Worm (Caenorhabditis elegans) whole organism, L3 larva: ENCODE measurements around the gene C18H2.5.

Experiments used
- R02D3.7 ChIP-seq: fragments of 150-350 bp; optimal IDR thresholded peaks from 2 replicates; lab custom pipeline; 2014; ENCODE audit warnings: missing biosample characterization, missing genetic modification characterization
- aly-2 ChIP-seq: fragments of 150-350 bp; optimal IDR thresholded peaks from 2 replicates; lab custom pipeline; 2014; ENCODE audit warnings: missing biosample characterization, missing genetic modification characterization
- ama-1 ChIP-seq: fragments of 150-350 bp; optimal IDR thresholded peaks from 2 replicates; lab custom pipeline; 2018
- ceh-16 ChIP-seq: sonication (generic microtip); optimal IDR thresholded peaks from 2 replicates; lab custom pipeline; 2017; ENCODE audit warnings: missing biosample characterization, missing genetic modification characterization
- ceh-28 ChIP-seq: fragments of 150-350 bp; optimal IDR thresholded peaks from 2 replicates; lab custom pipeline; 2014; ENCODE audit warnings: missing biosample characterization, missing genetic modification reagents, missing genetic modification characterization
- ceh-82 ChIP-seq: fragments of 150-350 bp; optimal IDR thresholded peaks from 2 replicates; lab custom pipeline; 2014; ENCODE audit warnings: missing biosample characterization, missing genetic modification characterization
- ceh-9 ChIP-seq: sonication (generic microtip); optimal IDR thresholded peaks from 2 replicates; lab custom pipeline; 2018; ENCODE audit warnings: missing biosample characterization, missing genetic modification characterization
- daf-12 ChIP-seq: fragments of 150-350 bp; optimal IDR thresholded peaks from 2 replicates; lab custom pipeline; 2014; ENCODE audit warnings: missing biosample characterization, missing genetic modification reagents, missing genetic modification characterization
- egl-5 ChIP-seq: fragments of 150-350 bp; optimal IDR thresholded peaks from 2 replicates; lab custom pipeline; 2017; ENCODE audit warnings: missing biosample characterization, missing genetic modification reagents, missing genetic modification characterization, inconsistent platforms
- elt-1 ChIP-seq: fragments of 150-350 bp; optimal IDR thresholded peaks from 2 replicates; lab custom pipeline; 2014; ENCODE audit warnings: missing biosample characterization, missing genetic modification characterization
- elt-2 ChIP-seq: sonication (generic microtip); optimal IDR thresholded peaks from 2 replicates; lab custom pipeline; 2016; ENCODE audit warnings: missing genetic modification reagents, mild to moderate bottlenecking, missing genetic modification characterization, missing compliant biosample characterization
- elt-3 ChIP-seq, 3 experiments: fragments of 150-350 bp in 1 of 3; sonication (generic microtip) in 2 of 3; optimal IDR thresholded peaks; 2 replicates in 2 of 3; 4 replicates in 1 of 3; lab custom pipeline; 2014 to 2017; ENCODE audit warnings: missing biosample characterization in 3 of 3, missing genetic modification characterization in 3 of 3
- eor-1 ChIP-seq, 2 experiments: fragments of 150-350 bp; optimal IDR thresholded peaks; 2 replicates each; lab custom pipeline; 2014 to 2018; ENCODE audit warnings: missing biosample characterization in 2 of 2, missing genetic modification characterization in 2 of 2
- jun-1 ChIP-seq: fragments of 150-350 bp; optimal IDR thresholded peaks from 2 replicates; lab custom pipeline; 2014; ENCODE audit warnings: missing biosample characterization, missing genetic modification reagents, missing genetic modification characterization
- lin-15B ChIP-seq: fragments of 150-350 bp; optimal IDR thresholded peaks from 2 replicates; lab custom pipeline; 2014; ENCODE audit warnings: missing biosample characterization, missing genetic modification characterization
- lin-39 ChIP-seq: fragments of 150-350 bp; optimal IDR thresholded peaks from 2 replicates; lab custom pipeline; 2018; ENCODE audit warnings: missing biosample characterization, missing genetic modification reagents, missing genetic modification characterization
- mml-1 ChIP-seq: fragments of 150-350 bp; sonication (generic microtip); optimal IDR thresholded peaks from 3 replicates; lab custom pipeline; 2014; ENCODE audit warnings: missing biosample characterization, missing genetic modification characterization
- nfya-1 ChIP-seq: sonication (generic microtip); optimal IDR thresholded peaks from 2 replicates; lab custom pipeline; 2017; ENCODE audit warnings: missing genetic modification characterization, mild to moderate bottlenecking, missing compliant biosample characterization, antibody characterized with exemption, moderate library complexity; ENCODE audit not compliant: insufficient read depth
- nhr-11 ChIP-seq: fragments of 150-350 bp; optimal IDR thresholded peaks from 2 replicates; lab custom pipeline; 2014; ENCODE audit warnings: missing biosample characterization, missing genetic modification characterization
- nhr-12 ChIP-seq: fragments of 150-350 bp; optimal IDR thresholded peaks from 2 replicates; lab custom pipeline; 2014; ENCODE audit warnings: missing biosample characterization, missing genetic modification characterization
- nhr-237 ChIP-seq: fragments of 150-350 bp; optimal IDR thresholded peaks from 2 replicates; lab custom pipeline; 2014; ENCODE audit warnings: missing biosample characterization, missing genetic modification characterization
- nhr-25 ChIP-seq: sonication (generic microtip); optimal IDR thresholded peaks from 2 replicates; lab custom pipeline; 2017; ENCODE audit warnings: missing biosample characterization, missing genetic modification characterization
- nhr-43 ChIP-seq: sonication (generic microtip); optimal IDR thresholded peaks from 2 replicates; lab custom pipeline; 2016; ENCODE audit warnings: mild to moderate bottlenecking, missing genetic modification characterization, missing compliant biosample characterization; ENCODE audit not compliant: poor library complexity, severe bottlenecking
- nhr-67 ChIP-seq: fragments of 150-350 bp; optimal IDR thresholded peaks from 2 replicates; lab custom pipeline; 2014; ENCODE audit warnings: missing biosample characterization, missing genetic modification characterization
- nhr-76 ChIP-seq: fragments of 150-350 bp; sonication (generic microtip); optimal IDR thresholded peaks from 5 replicates; lab custom pipeline; 2014; ENCODE audit warnings: missing biosample characterization, missing genetic modification characterization
- nhr-77 ChIP-seq: fragments of 150-350 bp; optimal IDR thresholded peaks from 2 replicates; lab custom pipeline; 2014; ENCODE audit warnings: missing biosample characterization, missing genetic modification characterization
- pqm-1 ChIP-seq: fragments of 150-350 bp; optimal IDR thresholded peaks from 2 replicates; lab custom pipeline; 2017; ENCODE audit warnings: missing biosample characterization, missing genetic modification characterization, inconsistent platforms
- sea-2 ChIP-seq: fragments of 150-350 bp; sonication (generic microtip); optimal IDR thresholded peaks from 4 replicates; lab custom pipeline; 2014; ENCODE audit warnings: missing biosample characterization, missing genetic modification reagents, missing genetic modification characterization
- skn-1 ChIP-seq: fragments of 150-350 bp; optimal IDR thresholded peaks from 2 replicates; lab custom pipeline; 2014; ENCODE audit warnings: missing biosample characterization, missing genetic modification characterization
- zag-1 ChIP-seq: fragments of 150-350 bp; optimal IDR thresholded peaks from 2 replicates; lab custom pipeline; 2014; ENCODE audit warnings: missing biosample characterization, missing genetic modification characterization
- ztf-11 ChIP-seq: fragments of 150-350 bp; optimal IDR thresholded peaks from 2 replicates; lab custom pipeline; 2014; ENCODE audit warnings: missing biosample characterization, missing genetic modification characterization
- ztf-4 ChIP-seq: fragments of 150-350 bp; optimal IDR thresholded peaks from 2 replicates; lab custom pipeline; 2014; ENCODE audit warnings: missing biosample characterization, missing genetic modification characterization

The C18H2.5 gene

DNA sequence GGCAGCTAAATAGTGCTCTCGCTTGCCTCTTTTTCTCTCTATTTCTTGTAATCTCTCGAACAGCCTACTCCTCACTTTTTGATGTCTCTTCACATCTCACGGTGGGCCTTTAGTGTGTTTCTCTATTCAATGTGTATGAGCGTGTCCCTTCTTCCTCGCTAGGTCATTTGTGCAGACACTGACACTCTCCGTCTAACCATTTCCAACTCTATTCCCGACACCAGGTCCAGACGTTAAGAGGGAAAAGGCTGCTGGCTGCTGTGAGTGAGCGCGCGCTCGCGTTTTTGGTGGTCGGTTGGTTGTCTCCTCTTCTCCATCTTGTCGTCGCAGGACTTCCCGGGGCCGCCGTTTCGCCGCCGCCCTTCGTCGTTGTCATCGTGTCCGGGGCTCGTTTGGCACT lies 34.7 kb downstream of the C18H2.5 start (continued):
- TF ChIP-seq skn-1 (tag; lab: Kevin White, UChicago) (no peak), elt-3 (tag; optimal IDR thresholded peaks at IDR 0.05; lab: Kevin White, UChicago) (no peak), elt-1 (tag; lab: Kevin White, UChicago) (no peak)

DNA sequence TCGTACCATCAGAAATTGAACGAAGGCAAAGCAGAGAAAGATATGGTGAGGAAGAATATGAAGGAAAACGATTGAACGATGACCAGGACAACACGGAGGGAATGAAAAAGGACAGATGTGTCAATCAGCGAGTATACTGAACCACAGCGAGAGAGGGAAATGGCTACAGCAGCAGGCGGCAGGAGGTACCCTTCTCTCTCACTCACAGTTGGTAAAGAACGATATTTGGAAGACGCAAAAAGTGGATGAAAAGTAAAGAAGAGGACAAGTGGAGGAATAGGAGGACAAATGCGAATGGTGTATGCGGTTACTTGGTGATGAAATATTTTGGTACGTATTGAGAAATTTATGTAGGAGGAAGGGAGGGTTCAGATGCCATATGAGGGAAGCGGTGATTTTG lies 37.7 kb downstream of the C18H2.5 start, which contains the start of gene ZK783.7:
ZK783.7 (plus strand) TSS at position 246 of the 400 bp plus-strand sequence.
- TF ChIP-seq egl-5 (no peak), ztf-4 (tag; lab: Kevin White, UChicago) (no peak), zag-1 (no peak), ama-1 (lab: Kevin White, UChicago) (no peak), ceh-82 (tag; lab: Kevin White, UChicago) (no peak), lin-39 (tag; lab: Kevin White, UChicago) (no peak), mml-1 (tag; lab: Kevin White, UChicago) (no peak), R02D3.7 (tag; lab: Kevin White, UChicago) (no peak), eor-1 (tag; optimal IDR thresholded peaks at IDR 0.05; lab: Kevin White, UChicago) (no peak), sea-2 (no peak), skn-1 (tag; lab: Kevin White, UChicago) (no peak)
- TF ChIP-seq, all 47 proteins: peak for 0

DNA sequence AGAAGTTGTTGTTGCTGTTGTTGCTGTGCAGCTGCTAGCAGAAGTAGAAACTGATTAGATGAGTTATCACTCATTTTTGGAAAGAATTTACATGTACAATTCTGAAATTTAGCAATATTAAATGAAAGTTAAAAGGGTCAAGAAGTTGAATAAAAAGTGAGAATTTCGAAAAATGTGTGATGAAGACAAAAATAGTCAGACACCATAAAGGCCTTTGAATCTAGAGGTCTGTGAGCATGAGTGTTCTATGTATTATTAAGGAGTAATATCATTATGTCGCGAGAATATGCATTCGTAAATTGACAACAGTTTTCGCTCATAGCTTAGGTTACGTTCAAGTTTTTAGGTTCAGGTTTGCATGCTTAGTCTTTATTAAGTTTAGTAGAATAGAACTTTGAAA lies 38.2 kb downstream of the C18H2.5 start, which contains the start of gene baz-2:
baz-2 (minus strand) TSS at position 101 of the 400 bp plus-strand sequence.
- TF ChIP-seq nhr-43 (tag; lab: Kevin White, UChicago) (no peak), eor-1 (tag; optimal IDR thresholded peaks at IDR 0.05; lab: Kevin White, UChicago) (no peak), nfya-1 (tag; lab: Kevin White, UChicago) (no peak), ceh-16 (tag; lab: Kevin White, UChicago) (no peak), nhr-76 (tag; lab: Kevin White, UChicago) (no peak), ama-1 (lab: Kevin White, UChicago) (no peak)
- TF ChIP-seq, all 47 proteins: peak for 0

DNA sequence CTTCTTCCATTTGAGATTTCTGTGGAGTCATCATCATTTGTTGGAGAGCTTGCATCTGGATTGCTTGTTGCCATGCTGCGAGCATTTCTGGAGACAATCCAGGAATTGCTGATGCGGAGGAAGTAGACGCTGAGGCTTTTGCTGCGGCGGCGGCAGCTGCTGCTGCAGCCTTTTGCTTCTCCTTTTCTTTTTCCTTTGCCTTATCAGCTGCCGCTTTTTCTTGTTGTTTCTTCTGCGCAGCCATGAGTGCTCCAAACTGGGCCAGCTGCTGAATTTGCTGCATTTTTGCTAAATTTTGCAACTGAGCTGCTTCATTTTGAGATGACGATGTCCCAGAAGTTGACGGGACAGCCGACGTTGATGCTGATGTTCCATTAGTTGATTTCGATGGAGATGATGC lies 38.7 kb downstream of the C18H2.5 start:
- no peak for TF ChIP-seq skn-1 (tag; lab: Kevin White, UChicago)
- TF ChIP-seq daf-12 (tag; lab: Kevin White, UChicago), result no peak
- no peak for TF ChIP-seq mml-1 (tag; lab: Kevin White, UChicago)
- no peak for TF ChIP-seq zag-1
- TF ChIP-seq ztf-11 (tag; lab: Kevin White, UChicago), result no peak
- no peak for TF ChIP-seq nhr-67
- TF ChIP-seq ceh-28 (tag; lab: Kevin White, UChicago), result no peak
- TF ChIP-seq jun-1 (tag; lab: Kevin White, UChicago), result no peak
- TF ChIP-seq aly-2 (tag; lab: Kevin White, UChicago), result no peak
- no peak for TF ChIP-seq ceh-9 (tag; lab: Kevin White, UChicago)
- TF ChIP-seq ztf-4 (tag; lab: Kevin White, UChicago), result no peak
- TF ChIP-seq lin-15B, result no peak
- no peak for TF ChIP-seq egl-5

DNA sequence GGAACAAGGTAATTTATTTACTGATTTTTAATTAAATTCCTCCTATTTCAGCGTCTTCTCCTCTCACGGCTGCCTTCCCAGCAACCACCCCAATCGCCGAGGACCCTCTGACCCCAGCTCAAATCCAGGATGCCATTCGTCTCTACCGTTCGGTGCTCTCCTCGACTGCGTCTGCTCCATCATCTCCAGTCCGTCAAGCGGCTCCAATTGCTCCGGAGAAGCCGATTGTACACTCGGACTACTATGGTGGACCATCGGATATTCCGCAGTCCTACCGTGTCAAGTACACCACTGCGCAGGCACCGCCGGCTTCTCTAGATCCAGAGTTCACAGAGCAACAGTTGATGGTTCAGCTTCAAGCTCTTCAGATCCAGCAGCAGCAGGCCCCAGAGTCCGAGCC lies 45.3 kb downstream of the C18H2.5 start:
- TF ChIP-seq pqm-1 (tag; lab: Kevin White, UChicago) (no peak), eor-1 (tag; optimal IDR thresholded peaks at IDR 0.05; lab: Kevin White, UChicago) (no peak), aly-2 (tag; lab: Kevin White, UChicago) (no peak), lin-39 (tag; lab: Kevin White, UChicago) (no peak), ztf-11 (tag; lab: Kevin White, UChicago) (no peak), nhr-77 (no peak), elt-2 (tag; lab: Kevin White, UChicago) (no peak), nhr-76 (tag; lab: Kevin White, UChicago) (no peak), sea-2 (no peak), nhr-237 (tag; lab: Kevin White, UChicago) (no peak)

DNA sequence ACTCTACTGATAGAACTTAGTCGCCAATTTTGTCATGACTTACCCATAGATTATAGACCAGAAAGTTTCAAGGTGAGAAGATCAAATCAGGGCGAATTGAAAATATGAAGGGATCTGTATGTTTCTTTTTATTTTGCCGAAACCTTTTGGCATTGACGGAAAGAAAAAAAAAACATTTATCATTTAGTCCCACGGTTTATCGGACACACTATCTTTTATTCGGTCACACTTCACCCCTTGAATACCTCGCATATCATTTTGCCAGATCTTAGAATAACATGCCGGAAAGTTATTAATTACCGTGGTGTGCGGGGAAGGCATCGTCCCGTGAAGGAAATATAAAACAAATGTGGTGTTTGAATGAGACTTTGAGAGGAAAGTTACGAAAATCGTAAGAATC lies 49.1 kb downstream of the C18H2.5 start:
- peak; percentile 89 for TF ChIP-seq elt-1 (tag; lab: Kevin White, UChicago)
- TF ChIP-seq nhr-25 (tag; lab: Kevin White, UChicago), result peak; percentile 28
- TF ChIP-seq nhr-11 (tag; lab: Kevin White, UChicago), result no peak
- TF ChIP-seq nhr-12 (tag; lab: Kevin White, UChicago), result no peak
